Worm (Caenorhabditis elegans) whole organism, mixed stage, embryonic: Measurements from ENCODE around the gene C34F11.8.
A peak's percentile ranks its signal among the peaks of the same experiment; 100 is the strongest.

Source experiments
- M03D4.4 ChIP-seq: sonication (generic microtip); optimal IDR thresholded peaks from 2 replicates; lab custom pipeline; 2017; ENCODE audit warnings: mild to moderate bottlenecking, missing genetic modification characterization, missing compliant biosample characterization
- bed-3 ChIP-seq: fragments of 200-800 bp; sonication (Bioruptor generic); optimal IDR thresholded peaks from 3 replicates; lab custom pipeline; 2018; ENCODE audit warnings: mild to moderate bottlenecking, missing genetic modification characterization, moderate library complexity, missing compliant biosample characterization
- blmp-1 ChIP-seq: fragments of 150-350 bp; optimal IDR thresholded peaks from 2 replicates; lab custom pipeline; 2014; ENCODE audit warnings: missing biosample characterization, missing genetic modification characterization
- ceh-39 ChIP-seq: fragments of 150-350 bp; optimal IDR thresholded peaks from 2 replicates; lab custom pipeline; 2014; ENCODE audit warnings: missing biosample characterization, missing genetic modification characterization
- ceh-43 ChIP-seq: fragments of 200-800 bp; sonication (Bioruptor generic); optimal IDR thresholded peaks from 2 replicates; lab custom pipeline; 2018; ENCODE audit warnings: mild to moderate bottlenecking, missing genetic modification characterization, moderate library complexity, missing compliant biosample characterization
- ces-1 ChIP-seq: fragments of 150-350 bp; optimal IDR thresholded peaks from 2 replicates; lab custom pipeline; 2014; ENCODE audit warnings: missing biosample characterization, missing genetic modification reagents, missing genetic modification characterization
- cnd-1 ChIP-seq: fragments of 200-800 bp; sonication (Bioruptor generic); optimal IDR thresholded peaks from 2 replicates; lab custom pipeline; 2018; ENCODE audit warnings: mild to moderate bottlenecking, missing genetic modification characterization, missing compliant biosample characterization
- drap-1 ChIP-seq: fragments of 200-800 bp; sonication (Bioruptor generic); optimal IDR thresholded peaks from 3 replicates; lab custom pipeline; 2018; ENCODE audit warnings: mild to moderate bottlenecking, missing genetic modification characterization, missing compliant biosample characterization
- elt-1 ChIP-seq: sonication (generic microtip); optimal IDR thresholded peaks from 2 replicates; lab custom pipeline; 2017; ENCODE audit warnings: missing genetic modification characterization, mild to moderate bottlenecking, missing compliant biosample characterization, antibody characterized with exemption, moderate library complexity, borderline replicate concordance; ENCODE audit not compliant: insufficient read depth
- elt-3 ChIP-seq: fragments of 150-350 bp; optimal IDR thresholded peaks from 2 replicates; lab custom pipeline; 2014; ENCODE audit warnings: missing biosample characterization, missing genetic modification characterization
- flh-1 ChIP-seq: fragments of 200-800 bp; sonication (Bioruptor generic); optimal IDR thresholded peaks from 2 replicates; lab custom pipeline; 2018; ENCODE audit warnings: mild to moderate bottlenecking, missing genetic modification characterization, moderate library complexity, missing compliant biosample characterization
- ham-2 ChIP-seq: fragments of 200-800 bp; sonication (Bioruptor generic); optimal IDR thresholded peaks from 2 replicates; lab custom pipeline; 2018; ENCODE audit warnings: mild to moderate bottlenecking, missing genetic modification characterization, missing compliant biosample characterization
- hlh-1 ChIP-seq: fragments of 150-350 bp; optimal IDR thresholded peaks from 2 replicates; lab custom pipeline; 2014; ENCODE audit warnings: missing biosample characterization, missing genetic modification reagents, missing genetic modification characterization
- lin-13 ChIP-seq: fragments of 150-350 bp; optimal IDR thresholded peaks from 2 replicates; lab custom pipeline; 2014; ENCODE audit warnings: missing biosample characterization, missing genetic modification characterization
- lin-32 ChIP-seq: fragments of 200-800 bp; sonication (Bioruptor generic); optimal IDR thresholded peaks from 2 replicates; lab custom pipeline; 2018; ENCODE audit warnings: mild to moderate bottlenecking, missing genetic modification characterization, missing compliant biosample characterization
- mls-2 ChIP-seq: sonication (generic microtip); optimal IDR thresholded peaks from 2 replicates; lab custom pipeline; 2016; ENCODE audit warnings: mild to moderate bottlenecking, missing genetic modification characterization, moderate library complexity, missing compliant biosample characterization
- nhr-12 ChIP-seq: fragments of 150-350 bp; optimal IDR thresholded peaks from 2 replicates; lab custom pipeline; 2014; ENCODE audit warnings: missing biosample characterization, missing genetic modification characterization
- nhr-2 ChIP-seq: fragments of 150-350 bp; optimal IDR thresholded peaks from 2 replicates; lab custom pipeline; 2014; ENCODE audit warnings: missing biosample characterization, missing genetic modification characterization
- nhr-237 ChIP-seq: fragments of 150-350 bp; optimal IDR thresholded peaks from 2 replicates; lab custom pipeline; 2014; ENCODE audit warnings: missing biosample characterization, missing genetic modification characterization
- nhr-28 ChIP-seq: fragments of 150-350 bp; optimal IDR thresholded peaks from 2 replicates; lab custom pipeline; 2014; ENCODE audit warnings: missing biosample characterization, missing genetic modification characterization
- nhr-76 ChIP-seq: sonication (generic microtip); optimal IDR thresholded peaks from 2 replicates; lab custom pipeline; 2017; ENCODE audit warnings: missing biosample characterization, missing genetic modification characterization
- pha-4 ChIP-seq: fragments of 150-350 bp; optimal IDR thresholded peaks from 2 replicates; lab custom pipeline; 2018; ENCODE audit warnings: missing biosample characterization, missing genetic modification reagents, missing genetic modification characterization
- sem-2 ChIP-seq: fragments of 200-800 bp; sonication (Bioruptor generic); optimal IDR thresholded peaks from 2 replicates; lab custom pipeline; 2018; ENCODE audit warnings: mild to moderate bottlenecking, missing genetic modification characterization, missing compliant biosample characterization
- snpc-4 ChIP-seq: fragments of 150-350 bp; optimal IDR thresholded peaks from 2 replicates; lab custom pipeline; 2014; ENCODE audit warnings: missing biosample characterization, missing genetic modification characterization
- sptf-1 ChIP-seq: sonication (generic microtip); optimal IDR thresholded peaks from 2 replicates; lab custom pipeline; 2017; ENCODE audit warnings: mild to moderate bottlenecking, missing genetic modification characterization, moderate library complexity, missing compliant biosample characterization
- tbx-8 ChIP-seq: fragments of 200-800 bp; sonication (Bioruptor generic); optimal IDR thresholded peaks from 2 replicates; lab custom pipeline; 2018; ENCODE audit warnings: mild to moderate bottlenecking, missing genetic modification characterization, moderate library complexity, missing compliant biosample characterization
- unc-120 ChIP-seq: sonication (generic microtip); optimal IDR thresholded peaks from 2 replicates; lab custom pipeline; 2017; ENCODE audit warnings: missing genetic modification characterization, missing compliant biosample characterization; ENCODE audit not compliant: poor library complexity, severe bottlenecking
- unc-39 ChIP-seq: fragments of 150-350 bp; optimal IDR thresholded peaks from 2 replicates; lab custom pipeline; 2014; ENCODE audit warnings: missing biosample characterization, missing genetic modification characterization
- unc-62 ChIP-seq: fragments of 150-350 bp; optimal IDR thresholded peaks from 2 replicates; lab custom pipeline; 2014; ENCODE audit warnings: missing biosample characterization, missing genetic modification reagents, missing genetic modification characterization
- ztf-11 ChIP-seq: fragments of 150-350 bp; optimal IDR thresholded peaks from 2 replicates; lab custom pipeline; 2014; ENCODE audit warnings: missing biosample characterization, missing genetic modification characterization

C34F11.8 gene

DNA sequence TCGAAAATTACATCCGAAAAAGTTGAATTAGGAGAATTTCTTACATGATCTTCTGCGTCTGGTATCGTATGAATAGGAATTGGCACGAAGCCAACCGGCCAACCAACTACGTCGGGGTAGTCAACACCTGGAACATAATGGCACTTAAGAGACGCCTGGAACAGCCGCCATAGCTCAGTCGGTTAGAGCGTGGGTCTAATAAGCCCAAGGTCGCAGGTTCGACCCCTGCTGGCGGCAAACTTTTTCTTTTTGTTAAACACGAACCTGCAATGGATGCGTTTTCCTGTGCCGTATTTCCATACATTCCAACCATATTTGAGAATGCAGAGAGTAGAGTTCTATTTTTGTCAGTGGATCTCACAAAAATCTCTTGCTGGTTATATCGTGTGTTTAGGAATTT is 26.9 kb upstream of the C34F11.8 start:
- TF ChIP-seq drap-1 (GFP tag; lab: Kevin White, UChicago) (no peak), sem-2 (peak; percentile 2), ztf-11 (tag; lab: Kevin White, UChicago) (no peak), sptf-1 (tag; lab: Kevin White, UChicago) (no peak), blmp-1 (tag; lab: Kevin White, UChicago) (no peak), nhr-2 (tag; lab: Kevin White, UChicago) (no peak)

DNA sequence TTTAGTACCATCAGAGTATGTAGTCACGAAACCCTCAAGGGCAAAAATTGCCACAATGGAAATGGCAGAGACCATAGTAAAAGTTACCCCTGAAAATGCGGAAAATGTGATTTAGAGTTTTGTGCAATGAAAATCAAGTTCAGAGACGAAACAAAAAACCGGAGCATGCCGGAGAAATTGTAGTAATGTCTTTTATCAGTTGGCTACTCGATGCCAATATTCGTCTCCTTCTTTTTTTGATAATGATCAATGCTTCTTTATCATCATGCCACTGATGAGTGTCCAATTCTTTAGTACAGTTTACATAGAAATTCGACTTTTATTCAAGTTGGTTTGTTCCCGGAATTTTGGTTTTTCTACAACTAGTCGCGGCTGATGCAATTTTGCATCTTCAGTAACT is 25.0 kb upstream of the C34F11.8 start, which contains the start of gene pho-1:
Gene pho-1, minus strand, starts transcription at position 89 of the 400 bp plus-strand sequence.
- TF ChIP-seq drap-1 (GFP tag; lab: Kevin White, UChicago) (no peak), ztf-11 (tag; lab: Kevin White, UChicago) (no peak), pha-4 (no peak), elt-1 (no peak), sptf-1 (tag; lab: Kevin White, UChicago) (no peak), lin-13 (tag; lab: Kevin White, UChicago) (no peak), nhr-76 (tag; lab: Kevin White, UChicago) (no peak), ceh-39 (tag; lab: Kevin White, UChicago) (no peak), ham-2 (GFP tag; lab: Kevin White, UChicago) (no peak), bed-3 (GFP tag; lab: Kevin White, UChicago) (no peak), nhr-2 (tag; lab: Kevin White, UChicago) (no peak), M03D4.4 (no peak), tbx-8 (GFP tag; lab: Kevin White, UChicago) (no peak), unc-62 (GFP tag; lab: Kevin White, UChicago) (no peak), nhr-12 (tag; lab: Kevin White, UChicago) (no peak), mls-2 (no peak), ceh-43 (GFP tag; lab: Kevin White, UChicago) (no peak)
- TF ChIP-seq, all 35 proteins: peak for 0

DNA sequence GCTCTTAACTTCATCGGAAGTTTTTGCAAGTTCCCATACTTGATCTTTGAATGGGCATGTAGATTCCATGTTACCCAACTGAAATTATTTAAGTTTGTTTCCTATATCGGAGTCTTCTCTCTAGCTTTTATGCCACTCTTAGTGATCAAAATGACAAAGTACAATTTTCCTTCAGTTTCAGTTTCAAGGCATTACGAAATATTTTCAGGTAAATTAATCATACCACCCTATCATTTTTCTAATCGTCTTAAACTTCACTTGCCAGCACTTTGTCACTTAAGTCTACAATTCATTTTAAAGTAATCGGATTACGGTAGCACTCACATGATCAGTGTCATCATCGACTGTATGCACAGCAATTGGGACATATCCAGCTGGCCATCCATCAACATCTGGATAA is 24.0 kb upstream of the C34F11.8 start:
- TF ChIP-seq elt-3 (no peak), mls-2 (no peak), ztf-11 (tag; lab: Kevin White, UChicago) (no peak)

DNA sequence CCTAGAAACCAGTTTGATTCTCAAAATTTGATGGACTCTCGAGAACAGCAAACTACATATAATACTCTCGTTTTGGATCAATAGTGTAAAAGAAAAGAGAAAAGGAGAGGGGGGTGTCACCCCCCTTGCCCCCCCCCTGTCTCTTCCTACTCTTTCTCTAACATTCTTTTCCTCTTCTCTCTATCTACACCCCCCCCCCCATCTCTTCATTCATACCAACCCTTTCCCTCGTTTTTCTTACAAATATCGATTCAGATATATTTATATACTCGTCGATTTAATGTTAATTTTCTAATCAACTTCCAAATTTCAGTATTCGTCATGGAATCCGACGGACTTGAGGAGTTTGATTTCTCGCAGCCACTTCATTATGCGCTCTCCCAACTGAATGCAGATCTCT is 20.3 kb upstream of the C34F11.8 start, which contains the start of gene EGAP2.1:
Gene EGAP2.1, plus strand, starts transcription at position 301 of the 400 bp plus-strand sequence.
- TF ChIP-seq ceh-43 (GFP tag; lab: Kevin White, UChicago) (no peak), M03D4.4 (peak; percentile 30)

DNA sequence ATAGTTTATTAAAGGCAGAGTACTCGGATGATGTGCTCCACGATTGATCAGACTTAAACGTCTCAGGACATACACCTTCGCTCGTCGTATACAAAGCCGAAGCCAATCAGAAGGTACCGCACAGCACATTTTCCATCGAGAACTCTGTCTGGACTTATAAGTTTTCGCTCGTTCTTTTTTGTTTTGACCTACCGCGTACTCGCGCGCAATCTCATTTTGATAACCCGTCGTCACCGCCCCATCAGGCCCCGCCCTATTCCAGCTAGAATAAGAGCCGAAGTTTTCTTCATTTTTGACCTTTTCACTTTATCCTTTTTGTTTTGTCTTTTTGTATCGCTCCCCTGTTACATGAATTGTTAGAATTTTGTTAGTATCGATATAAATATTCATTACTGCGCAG is 18.8 kb upstream of the C34F11.8 start, which contains the start of gene EGAP2.2:
Gene EGAP2.2, plus strand, starts transcription at position 301 of the 400 bp plus-strand sequence.
- TF ChIP-seq snpc-4: no peak
- no peak for TF ChIP-seq ceh-39 (tag; lab: Kevin White, UChicago)
- no peak for TF ChIP-seq nhr-12 (tag; lab: Kevin White, UChicago)
- TF ChIP-seq drap-1 (GFP tag; lab: Kevin White, UChicago): no peak
- no peak for TF ChIP-seq pha-4
- TF ChIP-seq lin-32: no peak
- no peak for TF ChIP-seq ztf-11 (tag; lab: Kevin White, UChicago)

DNA sequence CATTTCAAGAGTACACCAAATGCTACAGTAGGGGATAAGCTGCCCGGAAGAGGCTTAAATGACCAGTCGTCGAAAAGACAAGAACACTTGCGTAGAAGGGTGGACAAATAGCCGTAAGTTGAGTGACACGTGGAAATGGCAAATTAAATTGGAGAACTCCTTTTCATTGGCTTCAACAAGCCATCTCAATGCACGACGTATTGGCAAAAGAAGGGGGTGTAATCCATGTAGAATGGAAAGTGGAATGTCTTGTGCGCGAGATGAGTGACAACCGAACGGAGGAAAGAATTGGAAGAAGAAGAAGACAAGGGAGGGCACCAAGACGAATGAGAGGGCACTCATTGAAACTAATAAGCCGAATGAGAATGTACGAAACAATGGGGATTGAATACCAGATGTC is 17.9 kb upstream of the C34F11.8 start:
- TF ChIP-seq unc-120: no peak
- TF ChIP-seq cnd-1: peak; percentile 12
- TF ChIP-seq unc-62 (GFP tag; lab: Kevin White, UChicago): peak; percentile 68
- no peak for TF ChIP-seq snpc-4
- TF ChIP-seq mls-2: peak; percentile 42
- TF ChIP-seq ham-2 (GFP tag; lab: Kevin White, UChicago): peak; percentile 40
- TF ChIP-seq ces-1 (GFP tag; lab: Kevin White, UChicago): peak; percentile 17

DNA sequence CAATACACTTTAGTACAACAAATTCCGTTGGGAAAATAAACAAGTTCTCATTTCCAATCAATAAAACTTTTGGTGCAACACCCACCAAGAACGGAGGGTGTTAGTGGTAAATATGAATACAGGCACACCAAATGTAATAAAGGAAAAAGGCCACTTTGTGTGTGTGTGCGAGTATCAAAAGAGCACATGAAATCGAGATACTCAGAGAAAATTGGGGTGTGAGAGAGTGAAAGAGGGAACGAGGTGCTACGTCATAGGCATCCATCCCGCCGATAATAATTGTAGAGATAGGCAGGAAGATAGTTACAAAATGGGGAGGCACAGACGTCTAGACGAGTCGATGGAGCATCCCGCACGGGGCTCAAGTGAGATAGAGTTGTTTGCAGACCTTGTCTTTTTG is 17.0 kb upstream of the C34F11.8 start:
- TF ChIP-seq unc-120 (peak; percentile 33), hlh-1 (tag; lab: Kevin White, UChicago) (peak; percentile 26), flh-1 (GFP tag; lab: Kevin White, UChicago) (no peak), ham-2 (GFP tag; lab: Kevin White, UChicago) (no peak), nhr-28 (tag; lab: Kevin White, UChicago) (no peak), blmp-1 (tag; lab: Kevin White, UChicago) (no peak), drap-1 (GFP tag; lab: Kevin White, UChicago) (no peak), nhr-2 (tag; lab: Kevin White, UChicago) (no peak), unc-62 (GFP tag; lab: Kevin White, UChicago) (peak; percentile 37), ces-1 (GFP tag; lab: Kevin White, UChicago) (peak; percentile 89), sptf-1 (tag; lab: Kevin White, UChicago) (peak; percentile 47), lin-13 (tag; lab: Kevin White, UChicago) (no peak), nhr-237 (no peak), ztf-11 (tag; lab: Kevin White, UChicago) (no peak), unc-39 (no peak), mls-2 (peak; percentile 37), lin-32 (no peak), ceh-43 (GFP tag; lab: Kevin White, UChicago) (no peak), ceh-39 (tag; lab: Kevin White, UChicago) (peak; percentile 54), pha-4 (peak; percentile 52), elt-3 (no peak)
